Fruit fly (Drosophila melanogaster): ENCODE data around the gene CG15771.

CG15771 gene

dm6 chrX:5770730-5771181, 15.4 kb downstream of the CG15771 start, which contains the start of gene CG3097 (continued):
- TF ChIP-seq CG6854 (GFP tag; optimal IDR thresholded peaks at IDR 0.05), result no peak
- TF ChIP-seq H15 (GFP tag; IDR thresholded peaks at IDR 0.05), result no peak
- TF ChIP-seq yki (optimal IDR thresholded peaks at IDR 0.05), result peak; percentile 81
- TF ChIP-seq corto (GFP tag; optimal IDR thresholded peaks at IDR 0.05), result no peak
- TF ChIP-seq CG16815 (GFP tag; optimal IDR thresholded peaks at IDR 0.05), result no peak
- TF ChIP-seq crc (GFP tag; optimal IDR thresholded peaks at IDR 0.05), result no peak
- no peak for TF ChIP-seq maf-S (GFP tag; optimal IDR thresholded peaks at IDR 0.05)
- TF ChIP-seq otp (GFP tag; IDR thresholded peaks at IDR 0.05), result 0 out of 3 replicates have a peak, but pooled peaks have one; percentile 6
- TF ChIP-seq gce (GFP tag; IDR thresholded peaks at IDR 0.05), result peak; percentile 29; the same call in 1 of the 3 replicates
- TF ChIP-seq HmgD (GFP tag; optimal IDR thresholded peaks at IDR 0.05), result peak; percentile 6
- 0 out of 3 replicates have a peak, but pooled peaks have one; percentile 28 for TF ChIP-seq ken (GFP tag; IDR thresholded peaks at IDR 0.05)
- TF ChIP-seq Scr (GFP tag; IDR thresholded peaks at IDR 0.05; ENCODE audit: partially characterized antibody), result peak; percentile 36
- TF ChIP-seq Oaz (GFP tag; IDR thresholded peaks at IDR 0.05), result no peak
- peak; percentile 22; the same call in 1 of the 2 replicates for TF ChIP-seq ato (GFP tag; IDR thresholded peaks at IDR 0.05; ENCODE audit: partially characterized antibody)
- TF ChIP-seq CG8478 (optimal IDR thresholded peaks at IDR 0.05), result peak; percentile 80
- TF ChIP-seq nmo (GFP tag; optimal IDR thresholded peaks at IDR 0.05), result no peak
- no peak for TF ChIP-seq CoRest (tag; optimal IDR thresholded peaks at IDR 0.05)
- TF ChIP-seq CG9609 (GFP tag; optimal IDR thresholded peaks at IDR 0.05), result no peak
- peak; percentile 74 for TF ChIP-seq kni (GFP tag; optimal IDR thresholded peaks at IDR 0.05)
- no peak for TF ChIP-seq CG5953 (GFP tag; IDR thresholded peaks at IDR 0.05)
- no peak for TF ChIP-seq Atf-2 (GFP tag; optimal IDR thresholded peaks at IDR 0.05)
- no peak for TF ChIP-seq caup (GFP tag; optimal IDR thresholded peaks at IDR 0.05; ENCODE audit: severe bottlenecking)
- peak; percentile 19 for TF ChIP-seq Nf-YC (tag; optimal IDR thresholded peaks at IDR 0.05)
- TF ChIP-seq CG10274 (GFP tag; optimal IDR thresholded peaks at IDR 0.05), result no peak
- no peak for TF ChIP-seq h (optimal IDR thresholded peaks at IDR 0.05)
- no peak for TF ChIP-seq shn (GFP tag; optimal IDR thresholded peaks at IDR 0.05)
- no peak for TF ChIP-seq Xbp1 (GFP tag; optimal IDR thresholded peaks at IDR 0.05)
- TF ChIP-seq tgo (GFP tag; IDR thresholded peaks at IDR 0.05), result no peak
- TF ChIP-seq lab (GFP tag; optimal IDR thresholded peaks at IDR 0.05), result no peak
- TF ChIP-seq CG18764 (GFP tag; optimal IDR thresholded peaks at IDR 0.05), result no peak
- no peak for TF ChIP-seq MTF-1 (GFP tag; optimal IDR thresholded peaks at IDR 0.05; ENCODE audit: borderline replicate concordance)
- TF ChIP-seq stwl (tag; optimal IDR thresholded peaks at IDR 0.05), result peak; percentile 37
- peak; percentile 20; the same call in 1 of the 3 replicates for TF ChIP-seq CG6791 (GFP tag; IDR thresholded peaks at IDR 0.05; ENCODE audit: partially characterized antibody)
- no peak for TF ChIP-seq CG14965 (GFP tag; optimal IDR thresholded peaks at IDR 0.05; ENCODE audit: borderline replicate concordance)
- TF ChIP-seq CG8924 (tag; optimal IDR thresholded peaks at IDR 0.05), result no peak
- TF ChIP-seq sna (GFP tag; IDR thresholded peaks at IDR 0.05; ENCODE audit: partially characterized antibody), result peak; percentile 46; the same call in 1 of the 2 replicates
- TF ChIP-seq dati (GFP tag; IDR thresholded peaks at IDR 0.05), result no peak
- no peak for TF ChIP-seq Fer2 (tag; optimal IDR thresholded peaks at IDR 0.05)
- no peak for TF ChIP-seq Dek (tag; optimal IDR thresholded peaks at IDR 0.05)
- no peak for TF ChIP-seq chinmo (GFP tag; IDR thresholded peaks at IDR 0.05; ENCODE audit: partially characterized antibody)
- no peak for TF ChIP-seq CG18476 (GFP tag; optimal IDR thresholded peaks at IDR 0.05)
- TF ChIP-seq CG10431 (GFP tag; optimal IDR thresholded peaks at IDR 0.05), result no peak
- no peak for TF ChIP-seq CG32532 (GFP tag; IDR thresholded peaks at IDR 0.05)
- TF ChIP-seq CG34224 (GFP tag; IDR thresholded peaks at IDR 0.05; ENCODE audit: partially characterized antibody), result no peak
- TF ChIP-seq HLH3B (GFP tag; IDR thresholded peaks at IDR 0.05), result no peak
- TF ChIP-seq Bgb (GFP tag; IDR thresholded peaks at IDR 0.05; ENCODE audit: partially characterized antibody), result 0 out of 2 replicates have a peak, but pooled peaks have one; percentile 10
- peak; percentile 24 for TF ChIP-seq nom (GFP tag; optimal IDR thresholded peaks at IDR 0.05)
- no peak for TF ChIP-seq CG32767 (GFP tag; IDR thresholded peaks at IDR 0.05)
- TF ChIP-seq hb (GFP tag; IDR thresholded peaks at IDR 0.05; ENCODE audit: partially characterized antibody), result no peak
- no peak for TF ChIP-seq Sox102F (GFP tag; optimal IDR thresholded peaks at IDR 0.05)

All from whole organism, embryonic.